Fruit fly (Drosophila melanogaster) whole organism, embryonic: Measurements from ENCODE around the gene CG31141.

Experiments used
- ATbp ChIP-seq: fragments of 200-800 bp; sonication (Bioruptor generic); optimal IDR thresholded peaks from 2 replicates; lab custom pipeline; 2017; ENCODE audit warnings: missing biosample characterization, mild to moderate bottlenecking, missing genetic modification characterization, missing genetic modification reagents
- Aef1 ChIP-seq: fragments of 200-800 bp; sonication (Bioruptor generic); IDR thresholded peaks from 3 replicates; pipeline ENCODE4 v1.3.6; 2022; ENCODE audit warnings: missing biosample characterization, missing genetic modification characterization
- CG10274 ChIP-seq: fragments of 200-800 bp; sonication (Bioruptor generic); optimal IDR thresholded peaks from 3 replicates; lab custom pipeline; 2017; ENCODE audit warnings: missing biosample characterization, mild to moderate bottlenecking, missing genetic modification characterization
- CG10543 ChIP-seq: fragments of 200-800 bp; sonication (Bioruptor generic); optimal IDR thresholded peaks from 3 replicates; lab custom pipeline; 2017; ENCODE audit warnings: missing biosample characterization, mild to moderate bottlenecking, missing genetic modification characterization, moderate library complexity
- CG11085 ChIP-seq: fragments of 200-800 bp; sonication (Bioruptor generic); IDR thresholded peaks from 2 replicates; pipeline ENCODE4 v1.3.6; 2022; ENCODE audit warnings: missing biosample characterization, missing genetic modification characterization
- CG11398 ChIP-seq: fragments of 200-800 bp; sonication (Bioruptor generic); optimal IDR thresholded peaks from 2 replicates; lab custom pipeline; 2016; ENCODE audit warnings: missing biosample characterization, missing genetic modification characterization
- CG13123 ChIP-seq: fragments of 200-800 bp; sonication (Bioruptor generic); optimal IDR thresholded peaks from 2 replicates; lab custom pipeline; 2016; ENCODE audit warnings: missing biosample characterization, missing genetic modification characterization
- CG13624 ChIP-seq: fragments of 200-800 bp; sonication (Bioruptor generic); optimal IDR thresholded peaks from 2 replicates; lab custom pipeline; 2016; ENCODE audit warnings: missing biosample characterization, missing genetic modification characterization
- CG13775 ChIP-seq: fragments of 200-800 bp; sonication (Bioruptor generic); optimal IDR thresholded peaks from 3 replicates; lab custom pipeline; 2017; ENCODE audit warnings: missing biosample characterization, mild to moderate bottlenecking, missing genetic modification characterization
- CG14014 ChIP-seq: fragments of 200-800 bp; sonication (Bioruptor generic); IDR thresholded peaks from 2 replicates; pipeline ENCODE4 v1.3.6; 2022; ENCODE audit warnings: missing biosample characterization, missing genetic modification characterization
- CG14965 ChIP-seq: fragments of 200-800 bp; sonication (Bioruptor generic); optimal IDR thresholded peaks from 2 replicates; lab custom pipeline; 2016; ENCODE audit warnings: missing biosample characterization, missing genetic modification characterization, borderline replicate concordance
- CG15601 ChIP-seq: fragments of 200-800 bp; sonication (Bioruptor generic); optimal IDR thresholded peaks from 3 replicates; lab custom pipeline; 2019; ENCODE audit warnings: missing biosample characterization, mild to moderate bottlenecking, missing genetic modification characterization, moderate library complexity
- CG17361 ChIP-seq: fragments of 200-800 bp; sonication (Bioruptor generic); IDR thresholded peaks from 3 replicates; pipeline ENCODE4 v1.3.6; 2022; ENCODE audit warnings: missing biosample characterization, missing genetic modification characterization
- CG18599 ChIP-seq: fragments of 200-800 bp; sonication (Bioruptor generic); optimal IDR thresholded peaks from 3 replicates; lab custom pipeline; 2017; ENCODE audit warnings: missing biosample characterization, missing genetic modification characterization, mild to moderate bottlenecking, moderate library complexity, missing genetic modification reagents
- CG31224 ChIP-seq: fragments of 200-800 bp; sonication (Bioruptor generic); IDR thresholded peaks from 2 replicates; pipeline ENCODE4 v1.3.6; 2022; ENCODE audit warnings: missing biosample characterization, missing genetic modification characterization
- CG3281 ChIP-seq: fragments of 200-800 bp; sonication (Bioruptor generic); optimal IDR thresholded peaks from 3 replicates; lab custom pipeline; 2017; ENCODE audit warnings: missing biosample characterization, mild to moderate bottlenecking, missing genetic modification characterization
- CG33213 ChIP-seq: fragments of 200-800 bp; sonication (Bioruptor generic); optimal IDR thresholded peaks from 3 replicates; lab custom pipeline; 2016; ENCODE audit warnings: missing biosample characterization, missing genetic modification characterization
- CG6683 ChIP-seq: fragments of 200-800 bp; sonication (Bioruptor generic); optimal IDR thresholded peaks from 2 replicates; lab custom pipeline; 2017; ENCODE audit warnings: missing biosample characterization, mild to moderate bottlenecking, missing genetic modification characterization, missing genetic modification reagents
- CG9817 ChIP-seq: fragments of 200-800 bp; sonication (Bioruptor generic); optimal IDR thresholded peaks from 2 replicates; lab custom pipeline; 2018; ENCODE audit warnings: missing biosample characterization, mild to moderate bottlenecking, missing genetic modification characterization, moderate library complexity
- D19A ChIP-seq: fragments of 200-800 bp; optimal IDR thresholded peaks from 3 replicates; lab custom pipeline; 2019; ENCODE audit warnings: missing biosample characterization, mild to moderate bottlenecking, missing genetic modification characterization, moderate library complexity
- Dek ChIP-seq: fragments of 200-800 bp; sonication (Bioruptor generic); optimal IDR thresholded peaks from 3 replicates; lab custom pipeline; 2019; ENCODE audit warnings: missing biosample characterization, mild to moderate bottlenecking, missing genetic modification characterization, moderate library complexity
- Dfd ChIP-seq, 2 experiments: fragments of >200 bp; optimal IDR thresholded peaks; 2 replicates each; lab custom pipeline; 2017; ENCODE audit warnings: missing biosample characterization in 2 of 2, missing genetic modification characterization in 2 of 2
- Dip3 ChIP-seq: fragments of 200-800 bp; sonication (Bioruptor generic); optimal IDR thresholded peaks from 3 replicates; lab custom pipeline; 2016; ENCODE audit warnings: missing biosample characterization, missing genetic modification characterization
- Dref ChIP-seq: fragments of 200-800 bp; sonication (Bioruptor generic); IDR thresholded peaks from 2 replicates; pipeline ENCODE4 v1.3.6; 2022; ENCODE audit warnings: missing biosample characterization, missing genetic modification characterization
- GATAe ChIP-seq: fragments of 200-800 bp; sonication (Bioruptor generic); conservative IDR thresholded peaks from 2 replicates; pipeline ENCODE4 v1.3.6; 2022; ENCODE audit warnings: missing biosample characterization, missing genetic modification characterization
- H15 ChIP-seq: fragments of 200-800 bp; sonication (Bioruptor generic); IDR thresholded peaks from 3 replicates; pipeline ENCODE4 v1.3.6; 2022; ENCODE audit warnings: missing biosample characterization, missing genetic modification characterization
- HLH4C ChIP-seq: fragments of 200-800 bp; sonication (Bioruptor generic); IDR thresholded peaks from 3 replicates; pipeline ENCODE4 v1.3.6; 2022; ENCODE audit warnings: missing biosample characterization, missing genetic modification characterization; ENCODE audit not compliant: partially characterized antibody
- Ravus ChIP-seq: fragments of 200-800 bp; sonication (Bioruptor generic); IDR thresholded peaks from 2 replicates; pipeline ENCODE4 v1.3.6; 2022; ENCODE audit warnings: missing biosample characterization, missing genetic modification characterization
- Sox100B ChIP-seq: fragments of 200-800 bp; sonication (Bioruptor generic); optimal IDR thresholded peaks from 3 replicates; lab custom pipeline; 2018; ENCODE audit warnings: missing biosample characterization, mild to moderate bottlenecking, missing genetic modification characterization
- Ssrp ChIP-seq: fragments of 200-800 bp; sonication (Bioruptor generic); optimal IDR thresholded peaks from 2 replicates; lab custom pipeline; 2018; ENCODE audit warnings: missing biosample characterization, mild to moderate bottlenecking, missing genetic modification characterization, moderate library complexity
- az2 ChIP-seq: fragments of 200-800 bp; sonication (Bioruptor generic); optimal IDR thresholded peaks from 3 replicates; lab custom pipeline; 2016; ENCODE audit warnings: missing biosample characterization, missing genetic modification characterization
- cato ChIP-seq: fragments of 200-800 bp; sonication (Bioruptor generic); optimal IDR thresholded peaks from 2 replicates; lab custom pipeline; 2016; ENCODE audit warnings: missing biosample characterization, missing genetic modification characterization, borderline replicate concordance
- chm ChIP-seq: fragments of 200-800 bp; sonication (Bioruptor generic); IDR thresholded peaks from 2 replicates; pipeline ENCODE4 v1.3.6; 2022; ENCODE audit warnings: missing biosample characterization, missing genetic modification characterization
- ftz-f1 ChIP-seq: fragments of 200-800 bp; sonication (Bioruptor generic); optimal IDR thresholded peaks from 2 replicates; lab custom pipeline; 2016; ENCODE audit warnings: missing biosample characterization, missing genetic modification characterization
- gcm ChIP-seq: fragments of 200-800 bp; sonication (Bioruptor generic); optimal IDR thresholded peaks from 2 replicates; lab custom pipeline; 2019; ENCODE audit warnings: missing biosample characterization, mild to moderate bottlenecking, missing genetic modification characterization, moderate library complexity
- gfzf ChIP-seq: fragments of 200-800 bp; sonication (Bioruptor generic); optimal IDR thresholded peaks from 2 replicates; lab custom pipeline; 2016; ENCODE audit warnings: missing biosample characterization, mild to moderate bottlenecking, missing genetic modification characterization, moderate library complexity
- gsb-n ChIP-seq: fragments of 200-800 bp; sonication (Bioruptor generic); optimal IDR thresholded peaks from 3 replicates; lab custom pipeline; 2018; ENCODE audit warnings: missing biosample characterization, mild to moderate bottlenecking, missing genetic modification characterization
- hbn ChIP-seq: fragments of 200-800 bp; sonication (Bioruptor generic); IDR thresholded peaks from 2 replicates; pipeline ENCODE4 v1.3.6; 2022; ENCODE audit warnings: missing biosample characterization, missing genetic modification characterization; ENCODE audit not compliant: partially characterized antibody
- hth ChIP-seq: fragments of >200 bp; optimal IDR thresholded peaks from 2 replicates; lab custom pipeline; 2017; ENCODE audit warnings: inconsistent platforms
- jigr1 ChIP-seq: fragments of 200-800 bp; sonication (Bioruptor generic); IDR thresholded peaks from 3 replicates; pipeline ENCODE4 v1.3.6; 2022; ENCODE audit warnings: missing biosample characterization, missing genetic modification characterization
- lola ChIP-seq, 3 experiments: fragments of >200 bp in 2 of 3; fragments of 200-800 bp in 1 of 3; sonication (Bioruptor generic) in 1 of 3; optimal IDR thresholded peaks; 2 replicates each; lab custom pipeline; 2017 to 2019; ENCODE audit warnings: missing biosample characterization in 3 of 3, missing genetic modification characterization in 3 of 3, mild to moderate bottlenecking in 1 of 3, moderate library complexity in 1 of 3
- oc ChIP-seq: fragments of 200-800 bp; sonication (Bioruptor generic); optimal IDR thresholded peaks from 2 replicates; lab custom pipeline; 2018; ENCODE audit warnings: missing biosample characterization, mild to moderate bottlenecking, missing genetic modification characterization, moderate library complexity
- org-1 ChIP-seq: fragments of 200-800 bp; sonication (Bioruptor generic); optimal IDR thresholded peaks from 2 replicates; lab custom pipeline; 2017; ENCODE audit warnings: missing biosample characterization, missing genetic modification characterization
- pb ChIP-seq: fragments of 200-800 bp; sonication (Bioruptor generic); optimal IDR thresholded peaks from 3 replicates; lab custom pipeline; 2016; ENCODE audit warnings: missing biosample characterization, missing genetic modification characterization
- run ChIP-seq: fragments of 200-800 bp; sonication (Bioruptor generic); optimal IDR thresholded peaks from 3 replicates; lab custom pipeline; 2018; ENCODE audit warnings: missing biosample characterization, mild to moderate bottlenecking, missing genetic modification characterization
- salm ChIP-seq: fragments of 200-800 bp; sonication (Bioruptor generic); optimal IDR thresholded peaks from 2 replicates; lab custom pipeline; 2018; ENCODE audit warnings: missing biosample characterization, mild to moderate bottlenecking, missing genetic modification characterization
- sc ChIP-seq, 3 experiments: fragments of >200 bp in 2 of 3; fragments of 200-800 bp in 1 of 3; sonication (Bioruptor generic) in 1 of 3; optimal IDR thresholded peaks; 2 replicates in 2 of 3; 3 replicates in 1 of 3; lab custom pipeline; 2017; ENCODE audit warnings: mild to moderate bottlenecking in 1 of 3, missing biosample characterization in 1 of 3, missing genetic modification characterization in 1 of 3, missing genetic modification reagents in 1 of 3
- schlank ChIP-seq: fragments of 200-800 bp; sonication (Bioruptor generic); optimal IDR thresholded peaks from 2 replicates; lab custom pipeline; 2018; ENCODE audit warnings: missing biosample characterization, mild to moderate bottlenecking, missing genetic modification characterization
- scrt ChIP-seq: fragments of 200-800 bp; sonication (Bioruptor generic); optimal IDR thresholded peaks from 2 replicates; lab custom pipeline; 2018; ENCODE audit warnings: missing biosample characterization, mild to moderate bottlenecking, missing genetic modification characterization, moderate library complexity
- sens ChIP-seq: fragments of 200-800 bp; sonication (Bioruptor generic); peaks from one replicate; lab custom pipeline; 2016; ENCODE audit warnings: missing biosample characterization, missing genetic modification characterization

Gene CG31141

dm6 chr3R:23969449-23969848, 46.3 kb downstream of the CG31141 start (continued):
- TF ChIP-seq CG10543 (GFP tag; lab: Kevin White, UChicago), result peak; percentile 79
- no peak for TF ChIP-seq chm
- TF ChIP-seq CG3281, result peak; percentile 13
- TF ChIP-seq ftz-f1, result no peak
- peak; percentile 29 for TF ChIP-seq Dek (tag; lab: Kevin White, UChicago)
- no peak for TF ChIP-seq Dfd (GFP tag; optimal IDR thresholded peaks at IDR 0.05; lab: Kevin White, UChicago)
- TF ChIP-seq CG10274 (GFP tag; lab: Kevin White, UChicago), result no peak
- no peak for TF ChIP-seq Dref (GFP tag; lab: Robert Waterston, UW)
- no peak for TF ChIP-seq lola (GFP tag; optimal IDR thresholded peaks at IDR 0.05; lab: Kevin White, UChicago)
- no peak for TF ChIP-seq CG13624 (GFP tag; lab: Kevin White, UChicago)
- TF ChIP-seq run (tag; lab: Kevin White, UChicago), result peak; percentile 21
- peak; percentile 51 for TF ChIP-seq Ssrp (tag; lab: Kevin White, UChicago)
- TF ChIP-seq CG31224 (GFP tag; lab: Robert Waterston, UW), result peak; percentile 33; the same call in 1 of the 2 replicates
- TF ChIP-seq CG11085 (GFP tag; lab: Robert Waterston, UW), result no peak
- no peak for TF ChIP-seq hth (lab: Kevin White, UChicago)
- no peak for TF ChIP-seq CG33213
- TF ChIP-seq gfzf (GFP tag; lab: Kevin White, UChicago), result no peak
- TF ChIP-seq H15 (GFP tag; lab: Robert Waterston, UW), result no peak
- no peak for TF ChIP-seq CG13775 (GFP tag; lab: Kevin White, UChicago)
- peak; percentile 34 for TF ChIP-seq gsb-n
- TF ChIP-seq Ravus (GFP tag; lab: Robert Waterston, UW), result no peak
- no peak for TF ChIP-seq oc (tag; lab: Kevin White, UChicago)
- peak; percentile 56 for TF ChIP-seq ATbp (GFP tag; lab: Kevin White, UChicago)
- TF ChIP-seq salm, result peak; percentile 23
- TF ChIP-seq CG15601 (tag; lab: Kevin White, UChicago), result peak; percentile 25
- TF ChIP-seq CG17361 (GFP tag; lab: Robert Waterston, UW), result peak; percentile 70; the same call in 2 of the 3 replicates
- TF ChIP-seq GATAe, result no peak
- peak; percentile 47 for TF ChIP-seq gcm (GFP tag; lab: Kevin White, UChicago)
- no peak for TF ChIP-seq Dip3
- TF ChIP-seq scrt (GFP tag; lab: Kevin White, UChicago), result no peak
- peak; percentile 5 for TF ChIP-seq az2 (GFP tag; lab: Kevin White, UChicago)
- TF ChIP-seq jigr1 (GFP tag; lab: Robert Waterston, UW), result no peak
- peak; percentile 20 for TF ChIP-seq org-1
- no peak for TF ChIP-seq cato (GFP tag; lab: Kevin White, UChicago)
- no peak for TF ChIP-seq hbn (GFP tag; lab: Robert Waterston, UW)
- TF ChIP-seq CG14965, result no peak
- TF ChIP-seq CG13123 (GFP tag; lab: Kevin White, UChicago), result no peak
- no peak for TF ChIP-seq pb
- peak; percentile 55 for TF ChIP-seq Sox100B (GFP tag; lab: Kevin White, UChicago)
- peak; percentile 70 for TF ChIP-seq CG9817 (tag; lab: Kevin White, UChicago)
- TF ChIP-seq CG6683, result no peak
- no peak for TF ChIP-seq sc (optimal IDR thresholded peaks at IDR 0.05; lab: Kevin White, UChicago)
- peak; percentile 20 for TF ChIP-seq sc (GFP tag; optimal IDR thresholded peaks at IDR 0.05; lab: Kevin White, UChicago)
- TF ChIP-seq CG11398 (GFP tag; lab: Kevin White, UChicago), result no peak
- peak; percentile 30; the same call in 1 of the 2 replicates for TF ChIP-seq CG14014 (GFP tag; lab: Robert Waterston, UW)
- TF ChIP-seq D19A (tag; lab: Kevin White, UChicago), result peak; percentile 95
- peak; percentile 43; the same call in 2 of the 3 replicates for TF ChIP-seq Aef1 (GFP tag; lab: Robert Waterston, UW)
- peak; percentile 64 for TF ChIP-seq sens (GFP tag; lab: Kevin White, UChicago)
- no peak for TF ChIP-seq HLH4C (GFP tag; lab: Robert Waterston, UW)
- TF ChIP-seq schlank (tag; lab: Kevin White, UChicago), result no peak
- peak; percentile 71 for TF ChIP-seq CG18599 (GFP tag; lab: Kevin White, UChicago)
